Worm (Caenorhabditis elegans) whole organism, late embryonic: ENCODE results near the gene T05E12.6.

Source experiments
- hlh-8 ChIP-seq: sonication (generic microtip); optimal IDR thresholded peaks from 2 replicates; lab custom pipeline; 2016; ENCODE audit warnings: missing genotype, missing genetic modification characterization, missing compliant biosample characterization
- mec-3 ChIP-seq: sonication (generic microtip); optimal IDR thresholded peaks from 2 replicates; lab custom pipeline; 2016; ENCODE audit warnings: borderline replicate concordance, missing genetic modification characterization, missing compliant biosample characterization
- nhr-11 ChIP-seq: fragments of 150-350 bp; optimal IDR thresholded peaks from 2 replicates; lab custom pipeline; 2014; ENCODE audit warnings: missing biosample characterization, missing genetic modification characterization
- pag-3 ChIP-seq: sonication (generic microtip); optimal IDR thresholded peaks from 2 replicates; lab custom pipeline; 2016; ENCODE audit warnings: missing compliant biosample characterization, missing genetic modification characterization, borderline replicate concordance
- pha-4 ChIP-seq: fragments of 150-350 bp; optimal IDR thresholded peaks from 2 replicates; lab custom pipeline; 2018; ENCODE audit warnings: missing biosample characterization, missing genetic modification reagents, missing genetic modification characterization
- sox-4 ChIP-seq: sonication (generic microtip); optimal IDR thresholded peaks from 2 replicates; lab custom pipeline; 2017; ENCODE audit warnings: mild to moderate bottlenecking, missing genetic modification characterization, inconsistent platforms, missing compliant biosample characterization

ce11 chrV:17108310-17108709 is 19.1 kb upstream of the T05E12.6 start, which contains the start of gene ZK218.11:
- TF ChIP-seq sox-4 (tag; lab: Kevin White, UChicago), result no peak
- no peak for TF ChIP-seq pag-3 (tag; lab: Kevin White, UChicago)
- TF ChIP-seq hlh-8 (tag; lab: Kevin White, UChicago), result no peak
- TF ChIP-seq mec-3, result no peak
- TF ChIP-seq pha-4 (tag; lab: Kevin White, UChicago), result no peak
- no peak for TF ChIP-seq nhr-11 (tag; lab: Kevin White, UChicago)
